Worm (Caenorhabditis elegans) whole organism, early embryonic: Measurements from ENCODE around the gene ZC404.2.

Source experiments
- B0310.2 ChIP-seq: sonication (generic microtip); optimal IDR thresholded peaks from 2 replicates; lab custom pipeline; 2016; ENCODE audit warnings: mild to moderate bottlenecking, missing genetic modification characterization, missing compliant biosample characterization
- F13C5.2 ChIP-seq: sonication (generic microtip); optimal IDR thresholded peaks from 2 replicates; lab custom pipeline; 2017; ENCODE audit warnings: mild to moderate bottlenecking, missing genetic modification characterization, inconsistent platforms, missing compliant biosample characterization
- ama-1 ChIP-seq: fragments of 150-350 bp; optimal IDR thresholded peaks from 2 replicates; lab custom pipeline; 2014
- ceh-36 ChIP-seq: sonication (generic microtip); optimal IDR thresholded peaks from 2 replicates; lab custom pipeline; 2016; ENCODE audit warnings: missing genetic modification characterization, inconsistent platforms, missing compliant biosample characterization
- flt-1 ChIP-seq: fragments of 200-800 bp; sonication (Bioruptor generic); IDR thresholded peaks from 2 replicates; pipeline ENCODE4 v1.3.6; 2022; ENCODE audit warnings: missing genetic modification characterization, missing compliant biosample characterization
- hmbx-1 ChIP-seq: sonication (generic microtip); optimal IDR thresholded peaks from 2 replicates; lab custom pipeline; 2016; ENCODE audit warnings: mild to moderate bottlenecking, missing genetic modification characterization, missing compliant biosample characterization
- hnd-1 ChIP-seq: sonication (generic microtip); optimal IDR thresholded peaks from 2 replicates; lab custom pipeline; 2016; ENCODE audit warnings: missing genetic modification characterization, missing compliant biosample characterization
- scrt-1 ChIP-seq: fragments of 200-800 bp; sonication (Bioruptor generic); IDR thresholded peaks from 2 replicates; pipeline ENCODE4 v1.3.6; 2022; ENCODE audit warnings: missing genetic modification characterization, missing compliant biosample characterization
- sea-1 ChIP-seq: fragments of 200-800 bp; sonication (Bioruptor generic); conservative IDR thresholded peaks from 2 replicates; pipeline ENCODE4 v1.3.6; 2022; ENCODE audit warnings: missing genetic modification characterization, missing compliant biosample characterization
- tbx-37 ChIP-seq: fragments of 200-800 bp; sonication (Bioruptor generic); conservative IDR thresholded peaks from 2 replicates; pipeline ENCODE4 v1.3.6; 2022; ENCODE audit warnings: missing genetic modification reagents, missing genetic modification characterization, missing compliant biosample characterization
- tra-4 ChIP-seq: sonication (generic microtip); optimal IDR thresholded peaks from 2 replicates; lab custom pipeline; 2017; ENCODE audit warnings: missing genetic modification characterization, missing compliant biosample characterization

DNA sequence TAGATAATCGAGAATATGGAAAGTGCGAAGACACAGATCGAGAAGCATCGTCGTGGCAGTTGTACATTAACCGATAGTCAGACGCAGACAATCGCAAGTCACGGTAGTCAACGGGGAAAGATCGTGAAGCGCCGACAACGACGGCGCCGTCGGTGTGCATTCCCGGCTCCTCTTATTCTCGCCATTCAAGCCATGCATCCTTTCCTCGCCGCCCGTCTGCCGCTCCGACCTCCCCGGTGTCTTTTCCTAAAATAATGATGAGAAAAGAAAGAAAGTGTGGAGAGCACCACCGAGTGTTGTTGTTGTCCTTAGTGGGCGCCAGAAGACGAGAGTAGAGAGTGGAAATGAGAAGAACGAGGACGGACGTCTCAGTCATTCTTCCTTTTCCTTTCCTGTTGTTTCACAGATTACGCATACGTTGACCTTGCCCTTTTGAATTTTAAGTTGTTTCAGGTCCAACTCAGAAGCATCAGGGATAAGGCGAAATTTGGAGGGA lies 6.0 kb downstream of the ZC404.2 start, which contains the start of gene ZC404.1:
- no peak for TF ChIP-seq B0310.2
- TF ChIP-seq ama-1 (lab: Kevin White, UChicago): no peak
- TF ChIP-seq sea-1 (GFP tag; lab: Robert Waterston, UW): no peak
- no peak for TF ChIP-seq F13C5.2 (tag; lab: Kevin White, UChicago)
- TF ChIP-seq hmbx-1 (tag; lab: Kevin White, UChicago): no peak
- TF ChIP-seq hnd-1 (tag; lab: Kevin White, UChicago): no peak
- no peak for TF ChIP-seq flt-1 (GFP tag; lab: Robert Waterston, UW)
- no peak for TF ChIP-seq scrt-1 (GFP tag; lab: Robert Waterston, UW)
- no peak for TF ChIP-seq tra-4 (tag; lab: Kevin White, UChicago)
- no peak for TF ChIP-seq ceh-36 (tag; lab: Kevin White, UChicago)
- no peak for TF ChIP-seq tbx-37 (GFP tag; lab: Robert Waterston, UW)
